Fruit fly (Drosophila melanogaster) whole organism, adult: ENCODE data around the gene CG7573.

Source experiments
- CG11617 ChIP-seq: fragments of 200-800 bp; sonication (Bioruptor generic); optimal IDR thresholded peaks from 2 replicates; lab custom pipeline; 2017; ENCODE audit warnings: mild to moderate bottlenecking, missing biosample characterization, missing genetic modification reagents, missing genetic modification characterization
- CG12768 ChIP-seq: fragments of 200-800 bp; sonication (Bioruptor generic); optimal IDR thresholded peaks from 2 replicates; lab custom pipeline; 2017; ENCODE audit warnings: missing biosample characterization, missing genetic modification characterization, mild to moderate bottlenecking, moderate library complexity, missing genetic modification reagents
- CG14711 ChIP-seq: fragments of 200-800 bp; sonication (Bioruptor generic); optimal IDR thresholded peaks from 2 replicates; lab custom pipeline; 2018; ENCODE audit warnings: missing biosample characterization, mild to moderate bottlenecking, missing genetic modification characterization, moderate library complexity
- CG1620 ChIP-seq: fragments of 200-800 bp; sonication (Bioruptor generic); optimal IDR thresholded peaks from 2 replicates; lab custom pipeline; 2016; ENCODE audit warnings: missing biosample characterization, missing genetic modification characterization
- CG33017 ChIP-seq: fragments of 200-800 bp; sonication (Bioruptor generic); optimal IDR thresholded peaks from 2 replicates; lab custom pipeline; 2018; ENCODE audit warnings: missing biosample characterization, mild to moderate bottlenecking, missing genetic modification characterization, moderate library complexity
- CG5204 ChIP-seq: fragments of 200-800 bp; sonication (Bioruptor generic); optimal IDR thresholded peaks from 2 replicates; lab custom pipeline; 2016; ENCODE audit warnings: missing biosample characterization, missing genetic modification characterization
- CG7045 ChIP-seq: fragments of 200-800 bp; sonication (Bioruptor generic); optimal IDR thresholded peaks from 2 replicates; lab custom pipeline; 2017; ENCODE audit warnings: missing biosample characterization, mild to moderate bottlenecking, missing genetic modification characterization
- CG7101 ChIP-seq: fragments of 200-800 bp; sonication (Bioruptor generic); optimal IDR thresholded peaks from 2 replicates; lab custom pipeline; 2018; ENCODE audit warnings: missing biosample characterization, mild to moderate bottlenecking, missing genetic modification characterization, moderate library complexity
- Clk ChIP-seq: fragments of 200-800 bp; sonication (Bioruptor generic); optimal IDR thresholded peaks from 2 replicates; lab custom pipeline; 2017; ENCODE audit warnings: missing biosample characterization, missing genetic modification characterization
- Crg-1 ChIP-seq: fragments of 200-800 bp; sonication (Bioruptor generic); optimal IDR thresholded peaks from 2 replicates; lab custom pipeline; 2016; ENCODE audit warnings: missing biosample characterization, missing genetic modification characterization
- Hr96 ChIP-seq: fragments of 200-800 bp; sonication (Bioruptor generic); optimal IDR thresholded peaks from 2 replicates; lab custom pipeline; 2016; ENCODE audit warnings: missing biosample characterization, missing genetic modification characterization
- Mnt ChIP-seq: fragments of 200-800 bp; sonication (Bioruptor generic); optimal IDR thresholded peaks from 2 replicates; lab custom pipeline; 2016; ENCODE audit warnings: missing biosample characterization, mild to moderate bottlenecking, missing genetic modification characterization
- bab1 ChIP-seq: fragments of 200-800 bp; sonication (Bioruptor generic); optimal IDR thresholded peaks from 3 replicates; lab custom pipeline; 2019; ENCODE audit warnings: missing biosample characterization, mild to moderate bottlenecking, missing genetic modification characterization, moderate library complexity
- cic ChIP-seq: fragments of 200-800 bp; sonication (Bioruptor generic); optimal IDR thresholded peaks from 2 replicates; lab custom pipeline; 2017; ENCODE audit warnings: missing biosample characterization, mild to moderate bottlenecking, missing genetic modification characterization, moderate library complexity
- cnc ChIP-seq, 2 experiments: fragments of >200 bp; optimal IDR thresholded peaks; 2 replicates each; lab custom pipeline; 2017
- kay ChIP-seq: fragments of 200-800 bp; sonication (Bioruptor generic); peaks from one replicate; lab custom pipeline; 2016; ENCODE audit warnings: missing biosample characterization, missing genetic modification characterization, borderline replicate concordance
- ovo ChIP-seq: fragments of 200-800 bp; sonication (Bioruptor generic); optimal IDR thresholded peaks from 2 replicates; lab custom pipeline; 2016; ENCODE audit warnings: missing biosample characterization, missing genetic modification characterization
- pad ChIP-seq: fragments of 200-800 bp; sonication (Bioruptor generic); optimal IDR thresholded peaks from 3 replicates; lab custom pipeline; 2017; ENCODE audit warnings: missing biosample characterization, missing genetic modification characterization, mild to moderate bottlenecking, moderate library complexity, missing genetic modification reagents
- tj ChIP-seq: fragments of 200-800 bp; sonication (Bioruptor generic); optimal IDR thresholded peaks from 3 replicates; lab custom pipeline; 2017; ENCODE audit warnings: missing biosample characterization, mild to moderate bottlenecking, missing genetic modification characterization, moderate library complexity
- toe ChIP-seq: fragments of 200-800 bp; sonication (Bioruptor generic); optimal IDR thresholded peaks from 2 replicates; lab custom pipeline; 2016; ENCODE audit warnings: missing biosample characterization, missing genetic modification characterization

CG7573 gene

dm6 chr3L:11325671-11326306 lies 14.2 kb downstream of the CG7573 start:
- TF ChIP-seq pad (GFP tag; lab: Kevin White, UChicago) (peak; percentile 3), CG1620 (GFP tag; lab: Kevin White, UChicago) (peak; percentile 60), Clk (no peak), kay (no peak), CG11617 (GFP tag; lab: Kevin White, UChicago) (peak; percentile 44), cic (GFP tag; lab: Kevin White, UChicago) (no peak), CG12768 (no peak), cnc (optimal IDR thresholded peaks at IDR 0.05; lab: Kevin White, UChicago) (no peak), CG5204 (peak; percentile 42), CG33017 (tag; lab: Kevin White, UChicago) (no peak), Hr96 (GFP tag; lab: Kevin White, UChicago) (peak; percentile 59), Crg-1 (GFP tag; lab: Kevin White, UChicago) (peak; percentile 41), ovo (GFP tag; lab: Kevin White, UChicago) (no peak), CG7101 (peak; percentile 57), CG7045 (GFP tag; lab: Kevin White, UChicago) (peak; percentile 52), CG14711 (tag; lab: Kevin White, UChicago) (peak; percentile 32), toe (GFP tag; lab: Kevin White, UChicago) (peak; percentile 22), Mnt (GFP tag; lab: Kevin White, UChicago) (no peak), bab1 (GFP tag; lab: Kevin White, UChicago) (peak; percentile 72), tj (GFP tag; lab: Kevin White, UChicago) (peak; percentile 79)

dm6 chr3L:11328015-11328680 lies 16.6 kb downstream of the CG7573 start:
- no peak for TF ChIP-seq Crg-1 (GFP tag; lab: Kevin White, UChicago)
- no peak for TF ChIP-seq Hr96 (GFP tag; lab: Kevin White, UChicago)
- no peak for TF ChIP-seq CG1620 (GFP tag; lab: Kevin White, UChicago)
- TF ChIP-seq CG7101: no peak
- TF ChIP-seq CG7045 (GFP tag; lab: Kevin White, UChicago): no peak
- TF ChIP-seq tj (GFP tag; lab: Kevin White, UChicago): no peak
- TF ChIP-seq cnc (optimal IDR thresholded peaks at IDR 0.05; lab: Kevin White, UChicago): no peak
- no peak for TF ChIP-seq Mnt (GFP tag; lab: Kevin White, UChicago)
- TF ChIP-seq cic (GFP tag; lab: Kevin White, UChicago): no peak
- no peak for TF ChIP-seq CG5204
- no peak for TF ChIP-seq pad (GFP tag; lab: Kevin White, UChicago)
- TF ChIP-seq CG33017 (tag; lab: Kevin White, UChicago): no peak
- TF ChIP-seq CG11617 (GFP tag; lab: Kevin White, UChicago): no peak
- no peak for TF ChIP-seq kay
- TF ChIP-seq ovo (GFP tag; lab: Kevin White, UChicago): no peak

dm6 chr3L:11329014-11329469 lies 17.5 kb downstream of the CG7573 start:
- TF ChIP-seq Crg-1 (GFP tag; lab: Kevin White, UChicago): no peak
- no peak for TF ChIP-seq CG7101
- TF ChIP-seq cnc (optimal IDR thresholded peaks at IDR 0.05; lab: Kevin White, UChicago): no peak
- TF ChIP-seq CG12768: no peak
- TF ChIP-seq ovo (GFP tag; lab: Kevin White, UChicago): no peak
- no peak for TF ChIP-seq Clk
- TF ChIP-seq pad (GFP tag; lab: Kevin White, UChicago): no peak
- no peak for TF ChIP-seq Mnt (GFP tag; lab: Kevin White, UChicago)
- TF ChIP-seq CG5204: no peak
- no peak for TF ChIP-seq kay
- no peak for TF ChIP-seq bab1 (GFP tag; lab: Kevin White, UChicago)
- TF ChIP-seq Hr96 (GFP tag; lab: Kevin White, UChicago): no peak

- no peak for TF ChIP-seq Clk
- TF ChIP-seq CG7101: no peak
- TF ChIP-seq CG12768: no peak
- no peak for TF ChIP-seq CG5204
Measured at dm6 chr3L:11333986-11334385, 22.4 kb downstream of the CG7573 start.

- TF ChIP-seq Clk: no peak
- TF ChIP-seq CG11617 (GFP tag; lab: Kevin White, UChicago): no peak
- TF ChIP-seq CG7045 (GFP tag; lab: Kevin White, UChicago): no peak
- TF ChIP-seq pad (GFP tag; lab: Kevin White, UChicago): no peak
- no peak for TF ChIP-seq Hr96 (GFP tag; lab: Kevin White, UChicago)
- no peak for TF ChIP-seq CG14711 (tag; lab: Kevin White, UChicago)
- TF ChIP-seq Crg-1 (GFP tag; lab: Kevin White, UChicago): no peak
- TF ChIP-seq CG12768: no peak
- no peak for TF ChIP-seq cic (GFP tag; lab: Kevin White, UChicago)
- no peak for TF ChIP-seq CG1620 (GFP tag; lab: Kevin White, UChicago)
- TF ChIP-seq tj (GFP tag; lab: Kevin White, UChicago): no peak
- no peak for TF ChIP-seq kay
- TF ChIP-seq toe (GFP tag; lab: Kevin White, UChicago): no peak
- TF ChIP-seq CG5204: no peak
- TF ChIP-seq bab1 (GFP tag; lab: Kevin White, UChicago): no peak
- TF ChIP-seq ovo (GFP tag; lab: Kevin White, UChicago): no peak
- no peak for TF ChIP-seq CG7101
Measured at dm6 chr3L:11336094-11336756, 24.7 kb downstream of the CG7573 start.
